Fruit fly (Drosophila melanogaster): Measurements from ENCODE around the gene CG13364.
"Not testable (repeated sequence)": the region's sequence is repeated elsewhere in the genome, so short reads cannot be mapped to it uniquely, and the experiment has no call there.

dm6 chrX:644461-644860, 19.5 kb upstream of the CG13364 start, which contains the start of gene CG13367:
- not testable (repeated sequence) for TF ChIP-seq psq (GFP tag; optimal IDR thresholded peaks at IDR 0.05); GATAd (GFP tag; optimal IDR thresholded peaks at IDR 0.05); Dif (GFP tag; optimal IDR thresholded peaks at IDR 0.05; ENCODE audit: partially characterized antibody); Myc (optimal IDR thresholded peaks at IDR 0.05); Dfd (GFP tag; optimal IDR thresholded peaks at IDR 0.05); h (GFP tag; optimal IDR thresholded peaks at IDR 0.05); N (GFP tag; optimal IDR thresholded peaks at IDR 0.05); lola (GFP tag; optimal IDR thresholded peaks at IDR 0.05); Hnf4 (GFP tag; optimal IDR thresholded peaks at IDR 0.05); usp (GFP tag; optimal IDR thresholded peaks at IDR 0.05); ey (GFP tag; optimal IDR thresholded peaks at IDR 0.05); pan (optimal IDR thresholded peaks at IDR 0.05); jim (GFP tag; optimal IDR thresholded peaks at IDR 0.05); fru (GFP tag; optimal IDR thresholded peaks at IDR 0.05)
